Fruit fly (Drosophila melanogaster) whole organism, embryonic: ENCODE results near the gene Ptpmeg2.

Experiments used
- CG10267 ChIP-seq: fragments of 200-800 bp; sonication (Bioruptor generic); optimal IDR thresholded peaks from 2 replicates; lab custom pipeline; 2018; ENCODE audit warnings: missing biosample characterization, mild to moderate bottlenecking, missing genetic modification characterization, moderate library complexity
- CG10431 ChIP-seq: fragments of 200-800 bp; sonication (Bioruptor generic); optimal IDR thresholded peaks from 3 replicates; lab custom pipeline; 2018; ENCODE audit warnings: missing biosample characterization, mild to moderate bottlenecking, missing genetic modification characterization
- CG10462 ChIP-seq: fragments of 200-800 bp; sonication (Bioruptor generic); optimal IDR thresholded peaks from 2 replicates; lab custom pipeline; 2016; ENCODE audit warnings: missing biosample characterization, missing genetic modification characterization
- CG12659 ChIP-seq: fragments of 200-800 bp; sonication (Bioruptor generic); optimal IDR thresholded peaks from 3 replicates; lab custom pipeline; 2017; ENCODE audit warnings: mild to moderate bottlenecking, missing biosample characterization, missing genetic modification reagents, missing genetic modification characterization
- CG13287 ChIP-seq: fragments of 200-800 bp; sonication (Bioruptor generic); IDR thresholded peaks from 2 replicates; pipeline ENCODE4 v1.3.6; 2022; ENCODE audit warnings: missing biosample characterization, missing genetic modification characterization; ENCODE audit not compliant: partially characterized antibody
- CG13624 ChIP-seq: fragments of 200-800 bp; sonication (Bioruptor generic); optimal IDR thresholded peaks from 2 replicates; lab custom pipeline; 2016; ENCODE audit warnings: missing biosample characterization, missing genetic modification characterization
- CG14667 ChIP-seq: fragments of 200-800 bp; sonication (Bioruptor generic); IDR thresholded peaks from 2 replicates; pipeline ENCODE4 v1.3.6; 2022; ENCODE audit warnings: missing biosample characterization, missing genetic modification characterization
- CG15073 ChIP-seq: fragments of 200-800 bp; sonication (Bioruptor generic); optimal IDR thresholded peaks from 2 replicates; lab custom pipeline; 2016; ENCODE audit warnings: missing biosample characterization, missing genetic modification characterization
- CG15601 ChIP-seq: fragments of 200-800 bp; sonication (Bioruptor generic); optimal IDR thresholded peaks from 3 replicates; lab custom pipeline; 2019; ENCODE audit warnings: missing biosample characterization, mild to moderate bottlenecking, missing genetic modification characterization, moderate library complexity
- CG17385 ChIP-seq: fragments of 200-800 bp; sonication (Bioruptor generic); optimal IDR thresholded peaks from 3 replicates; lab custom pipeline; 2018; ENCODE audit warnings: missing biosample characterization, mild to moderate bottlenecking, missing genetic modification characterization
- CG18011 ChIP-seq: fragments of 200-800 bp; sonication (Bioruptor generic); optimal IDR thresholded peaks from 2 replicates; lab custom pipeline; 2017; ENCODE audit warnings: missing biosample characterization, missing genetic modification characterization, mild to moderate bottlenecking, moderate library complexity, missing genotype
- CG2116 ChIP-seq: fragments of 200-800 bp; sonication (Bioruptor generic); optimal IDR thresholded peaks from 3 replicates; lab custom pipeline; 2018; ENCODE audit warnings: missing biosample characterization, mild to moderate bottlenecking, missing genetic modification characterization
- CG33213 ChIP-seq: fragments of 200-800 bp; sonication (Bioruptor generic); optimal IDR thresholded peaks from 3 replicates; lab custom pipeline; 2016; ENCODE audit warnings: missing biosample characterization, missing genetic modification characterization
- CG3847 ChIP-seq: fragments of 200-800 bp; sonication (Bioruptor generic); IDR thresholded peaks from 2 replicates; pipeline ENCODE4 v1.3.6; 2022; ENCODE audit warnings: missing biosample characterization, missing genetic modification characterization
- CG4282 ChIP-seq: fragments of 200-800 bp; sonication (Bioruptor generic); optimal IDR thresholded peaks from 2 replicates; lab custom pipeline; 2016; ENCODE audit warnings: missing biosample characterization, missing genetic modification characterization
- CG4424 ChIP-seq: fragments of 200-800 bp; sonication (Bioruptor generic); optimal IDR thresholded peaks from 3 replicates; lab custom pipeline; 2016; ENCODE audit warnings: missing biosample characterization, missing genetic modification characterization
- CG4617 ChIP-seq: fragments of 200-800 bp; sonication (Bioruptor generic); optimal IDR thresholded peaks from 3 replicates; lab custom pipeline; 2016; ENCODE audit warnings: missing biosample characterization, missing genetic modification characterization, borderline replicate concordance
- CG4707 ChIP-seq: fragments of 200-800 bp; sonication (Bioruptor generic); optimal IDR thresholded peaks from 2 replicates; lab custom pipeline; 2018; ENCODE audit warnings: missing biosample characterization, mild to moderate bottlenecking, missing genetic modification characterization, moderate library complexity
- CG4820 ChIP-seq: fragments of 200-800 bp; sonication (Bioruptor generic); optimal IDR thresholded peaks from 3 replicates; lab custom pipeline; 2016; ENCODE audit warnings: missing biosample characterization, missing genetic modification characterization
- CG6765 ChIP-seq: fragments of 200-800 bp; sonication (Bioruptor generic); optimal IDR thresholded peaks from 3 replicates; lab custom pipeline; 2017; ENCODE audit warnings: missing biosample characterization, mild to moderate bottlenecking, missing genetic modification characterization
- CTCF ChIP-seq: fragments of 200-800 bp; sonication (Bioruptor generic); optimal IDR thresholded peaks from 2 replicates; lab custom pipeline; 2017; ENCODE audit warnings: missing biosample characterization, mild to moderate bottlenecking, missing genetic modification characterization, moderate library complexity
- Dek ChIP-seq: fragments of 200-800 bp; sonication (Bioruptor generic); optimal IDR thresholded peaks from 3 replicates; lab custom pipeline; 2019; ENCODE audit warnings: missing biosample characterization, mild to moderate bottlenecking, missing genetic modification characterization, moderate library complexity
- Doc2 ChIP-seq: fragments of 200-800 bp; sonication (Bioruptor generic); IDR thresholded peaks from 2 replicates; pipeline ENCODE4 v1.3.6; 2022; ENCODE audit warnings: missing biosample characterization, missing genetic modification characterization
- HmgD ChIP-seq: fragments of 200-800 bp; sonication (Bioruptor generic); optimal IDR thresholded peaks from 3 replicates; lab custom pipeline; 2016; ENCODE audit warnings: missing biosample characterization, missing genetic modification characterization
- Lhr ChIP-seq: fragments of 200-800 bp; sonication (Bioruptor generic); optimal IDR thresholded peaks from 3 replicates; lab custom pipeline; 2017; ENCODE audit warnings: mild to moderate bottlenecking, missing biosample characterization, missing genetic modification reagents, missing genetic modification characterization
- MBD-R2 ChIP-seq: fragments of 200-800 bp; sonication (Bioruptor generic); IDR thresholded peaks from 2 replicates; pipeline ENCODE4 v1.3.6; 2022; ENCODE audit warnings: missing biosample characterization, missing genetic modification characterization
- MESR4 ChIP-seq: fragments of 200-800 bp; sonication (Bioruptor generic); optimal IDR thresholded peaks from 2 replicates; lab custom pipeline; 2018; ENCODE audit warnings: missing biosample characterization, mild to moderate bottlenecking, missing genetic modification characterization, moderate library complexity
- Max ChIP-seq: fragments of 200-800 bp; sonication (Bioruptor generic); optimal IDR thresholded peaks from 2 replicates; lab custom pipeline; 2016; ENCODE audit warnings: missing biosample characterization, mild to moderate bottlenecking, missing genetic modification characterization
- Meics ChIP-seq: fragments of 200-800 bp; sonication (Bioruptor generic); optimal IDR thresholded peaks from 2 replicates; lab custom pipeline; 2017; ENCODE audit warnings: missing biosample characterization, mild to moderate bottlenecking, missing genetic modification characterization
- NC2α ChIP-seq: fragments of 200-800 bp; sonication (Bioruptor generic); optimal IDR thresholded peaks from 2 replicates; lab custom pipeline; 2016; ENCODE audit warnings: missing biosample characterization, missing genetic modification characterization
- Rfx ChIP-seq: fragments of 200-800 bp; sonication (Bioruptor generic); IDR thresholded peaks from 2 replicates; pipeline ENCODE4 v1.3.6; 2022; ENCODE audit warnings: missing biosample characterization, missing genetic modification characterization
- YL-1 ChIP-seq: fragments of 200-800 bp; sonication (Bioruptor generic); optimal IDR thresholded peaks from 3 replicates; lab custom pipeline; 2017; ENCODE audit warnings: missing biosample characterization, mild to moderate bottlenecking, missing genetic modification characterization
- caup ChIP-seq: fragments of 200-800 bp; sonication (Bioruptor generic); optimal IDR thresholded peaks from 3 replicates; lab custom pipeline; 2017; ENCODE audit warnings: missing biosample characterization, mild to moderate bottlenecking, missing genetic modification characterization, moderate library complexity; ENCODE audit not compliant: severe bottlenecking
- crol ChIP-seq: fragments of 200-800 bp; sonication (Bioruptor generic); IDR thresholded peaks from 2 replicates; pipeline ENCODE4 v1.3.6; 2022; ENCODE audit warnings: missing biosample characterization, missing genetic modification characterization
- emc ChIP-seq: fragments of 200-800 bp; sonication (Bioruptor generic); optimal IDR thresholded peaks from 2 replicates; lab custom pipeline; 2016; ENCODE audit warnings: missing biosample characterization, missing genetic modification characterization
- ftz-f1 ChIP-seq: fragments of 200-800 bp; sonication (Bioruptor generic); optimal IDR thresholded peaks from 2 replicates; lab custom pipeline; 2016; ENCODE audit warnings: missing biosample characterization, missing genetic modification characterization
- gfzf ChIP-seq: fragments of 200-800 bp; sonication (Bioruptor generic); optimal IDR thresholded peaks from 2 replicates; lab custom pipeline; 2016; ENCODE audit warnings: missing biosample characterization, mild to moderate bottlenecking, missing genetic modification characterization, moderate library complexity
- gsb ChIP-seq: fragments of 200-800 bp; sonication (Bioruptor generic); IDR thresholded peaks from 2 replicates; pipeline ENCODE4 v1.3.6; 2022; ENCODE audit warnings: missing biosample characterization, missing genetic modification characterization
- insv ChIP-seq, 2 experiments: fragments of 200-800 bp; sonication (Bioruptor generic); optimal IDR thresholded peaks; 3 replicates each; lab custom pipeline; 2016 to 2018; ENCODE audit warnings: missing biosample characterization in 2 of 2, missing genetic modification characterization in 2 of 2
- onecut ChIP-seq: fragments of 200-800 bp; sonication (Bioruptor generic); IDR thresholded peaks from 2 replicates; pipeline ENCODE4 v1.3.6; 2022; ENCODE audit warnings: missing biosample characterization, missing genetic modification characterization
- org-1 ChIP-seq: fragments of 200-800 bp; sonication (Bioruptor generic); optimal IDR thresholded peaks from 2 replicates; lab custom pipeline; 2017; ENCODE audit warnings: missing biosample characterization, missing genetic modification characterization
- pzg ChIP-seq: fragments of 200-800 bp; sonication (Bioruptor generic); optimal IDR thresholded peaks from 3 replicates; lab custom pipeline; 2018; ENCODE audit warnings: missing biosample characterization, mild to moderate bottlenecking, missing genetic modification characterization, moderate library complexity
- repo ChIP-seq: fragments of 200-800 bp; sonication (Bioruptor generic); optimal IDR thresholded peaks from 2 replicates; lab custom pipeline; 2016; ENCODE audit warnings: missing biosample characterization, missing genetic modification characterization
- sens ChIP-seq: fragments of 200-800 bp; sonication (Bioruptor generic); peaks from one replicate; lab custom pipeline; 2016; ENCODE audit warnings: missing biosample characterization, missing genetic modification characterization
- ssp ChIP-seq: fragments of 200-800 bp; sonication (Bioruptor generic); IDR thresholded peaks from 2 replicates; pipeline ENCODE4 v1.3.6; 2022; ENCODE audit warnings: missing biosample characterization, missing genetic modification characterization
- stc ChIP-seq: fragments of 200-800 bp; sonication (Bioruptor generic); IDR thresholded peaks from 2 replicates; pipeline ENCODE4 v1.3.6; 2022; ENCODE audit warnings: missing biosample characterization, missing genetic modification characterization
- stwl ChIP-seq: fragments of 200-800 bp; sonication (Bioruptor generic); optimal IDR thresholded peaks from 3 replicates; lab custom pipeline; 2018; ENCODE audit warnings: missing biosample characterization, mild to moderate bottlenecking, missing genetic modification characterization, moderate library complexity
- toy ChIP-seq: fragments of 200-800 bp; sonication (Bioruptor generic); IDR thresholded peaks from 2 replicates; pipeline ENCODE4 v1.3.6; 2022; ENCODE audit warnings: missing biosample characterization, missing genetic modification characterization
- unc-4 ChIP-seq: fragments of 200-800 bp; sonication (Bioruptor generic); IDR thresholded peaks from 2 replicates; pipeline ENCODE4 v1.3.6; 2022; ENCODE audit warnings: missing biosample characterization, missing genetic modification characterization; ENCODE audit not compliant: partially characterized antibody
- zen ChIP-seq: fragments of 200-800 bp; sonication (Bioruptor generic); optimal IDR thresholded peaks from 3 replicates; lab custom pipeline; 2018; ENCODE audit warnings: missing biosample characterization, mild to moderate bottlenecking, missing genetic modification characterization, moderate library complexity

Ptpmeg2 gene

dm6 chrX:9608727-9609419, 50.1 kb downstream of the Ptpmeg2 start, which contains the start of the genes LysRS and Hecw (continued):
- peak; percentile 88 for TF ChIP-seq crol
- peak; percentile 28; the same call in 1 of the 2 replicates for TF ChIP-seq onecut
- TF ChIP-seq CG14667 (GFP tag; lab: Robert Waterston, UW) = no peak
- no peak for TF ChIP-seq org-1
- TF ChIP-seq CG2116 = peak; percentile 37
- TF ChIP-seq CG17385 = peak; percentile 70
- TF ChIP-seq insv (GFP tag; optimal IDR thresholded peaks at IDR 0.05; lab: Kevin White, UChicago) = peak in 1 of 2 experiments; percentile 13
- 0 out of 2 replicates have a peak, but pooled peaks have one; percentile 28 for TF ChIP-seq unc-4 (GFP tag; lab: Robert Waterston, UW)
- 0 out of 2 replicates have a peak, but pooled peaks have one; percentile 12 for TF ChIP-seq Rfx
- TF ChIP-seq CG15073 (GFP tag; lab: Kevin White, UChicago) = no peak
- no peak for TF ChIP-seq emc
- no peak for TF ChIP-seq toy
- peak; percentile 87 for TF ChIP-seq MBD-R2 (GFP tag; lab: Robert Waterston, UW)
- TF ChIP-seq Max = peak; percentile 21
- peak; percentile 87 for TF ChIP-seq CTCF (GFP tag; lab: Kevin White, UChicago)
- TF ChIP-seq ssp (GFP tag; lab: Robert Waterston, UW) = no peak
- no peak for TF ChIP-seq stc
- peak; percentile 11 for TF ChIP-seq CG15601 (tag; lab: Kevin White, UChicago)
- TF ChIP-seq Doc2 (GFP tag; lab: Robert Waterston, UW) = no peak
- peak; percentile 31; the same call in 1 of the 2 replicates for TF ChIP-seq CG13287 (GFP tag; lab: Robert Waterston, UW)
- no peak for TF ChIP-seq zen (tag; lab: Kevin White, UChicago)
- peak; percentile 70 for TF ChIP-seq YL-1 (GFP tag; lab: Kevin White, UChicago)
- TF ChIP-seq CG6765 = no peak
- TF ChIP-seq CG10462 (GFP tag; lab: Kevin White, UChicago) = no peak
- TF ChIP-seq CG4282 = peak; percentile 12
- TF ChIP-seq stwl (tag; lab: Kevin White, UChicago) = peak; percentile 48
- TF ChIP-seq Meics (GFP tag; lab: Kevin White, UChicago) = no peak
- no peak for TF ChIP-seq caup (GFP tag; lab: Kevin White, UChicago)
- TF ChIP-seq CG3847 (GFP tag; lab: Robert Waterston, UW) = peak; percentile 49
- TF ChIP-seq gfzf = peak; percentile 89
- TF ChIP-seq CG4617 (GFP tag; lab: Kevin White, UChicago) = peak; percentile 85
- TF ChIP-seq Dek (tag; lab: Kevin White, UChicago) = no peak
- peak; percentile 71 for TF ChIP-seq Lhr (GFP tag; lab: Kevin White, UChicago)
- TF ChIP-seq CG13624 (GFP tag; lab: Kevin White, UChicago) = peak; percentile 13
- TF ChIP-seq HmgD (GFP tag; lab: Kevin White, UChicago) = peak; percentile 8
- peak; percentile 34 for TF ChIP-seq sens (GFP tag; lab: Kevin White, UChicago)
- TF ChIP-seq CG4707 (GFP tag; lab: Kevin White, UChicago) = no peak
- TF ChIP-seq MESR4 (GFP tag; lab: Kevin White, UChicago) = peak; percentile 83
- no peak for TF ChIP-seq CG4820
- peak; percentile 18 for TF ChIP-seq CG33213 (GFP tag; lab: Kevin White, UChicago)
- peak; percentile 59 for TF ChIP-seq CG12659 (GFP tag; lab: Kevin White, UChicago)
- TF ChIP-seq NC2α (GFP tag; lab: Kevin White, UChicago) = no peak
- TF ChIP-seq ftz-f1 (GFP tag; lab: Kevin White, UChicago) = peak; percentile 39
- TF ChIP-seq CG4424 (GFP tag; lab: Kevin White, UChicago) = no peak
- TF ChIP-seq repo (GFP tag; lab: Kevin White, UChicago) = no peak
- no peak for TF ChIP-seq CG18011 (GFP tag; lab: Kevin White, UChicago)
- TF ChIP-seq gsb (GFP tag; lab: Robert Waterston, UW) = no peak
- TF ChIP-seq CG10431 (GFP tag; lab: Kevin White, UChicago) = peak; percentile 14
- peak; percentile 74 for TF ChIP-seq pzg (GFP tag; lab: Kevin White, UChicago)
- TF ChIP-seq CG10267 (tag; lab: Kevin White, UChicago) = peak; percentile 36
